Fruit fly (Drosophila melanogaster): ENCODE measurements around the gene CG13699.

DNA sequence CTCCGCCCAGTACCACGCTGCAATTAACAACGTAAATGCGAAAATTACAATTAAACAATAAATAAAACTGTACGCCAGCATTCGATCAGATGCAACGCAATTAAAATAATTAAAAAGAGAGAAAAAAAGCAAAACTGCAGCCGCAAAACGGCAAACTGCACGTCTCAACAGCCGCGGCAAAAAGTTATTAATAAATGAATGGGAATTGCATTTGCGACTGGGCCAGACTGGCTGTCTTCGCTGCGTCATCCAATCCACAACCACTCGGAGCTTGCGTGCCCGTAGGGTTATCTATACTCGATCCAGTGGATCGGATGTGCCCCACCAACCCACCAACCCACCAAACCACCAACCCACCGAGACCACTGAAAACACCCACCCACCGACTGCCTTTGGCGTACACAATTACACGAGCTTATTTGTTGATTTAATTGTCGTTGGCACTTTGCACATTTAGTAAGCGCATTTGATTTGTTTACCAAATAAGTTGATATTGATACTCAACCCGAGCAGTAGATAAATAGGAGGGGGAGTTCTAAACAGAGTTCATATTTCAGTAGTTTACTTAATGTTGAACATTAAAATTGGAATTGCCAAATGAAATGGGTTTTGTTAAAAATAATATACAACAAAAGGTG, 17.4 kb upstream of the CG13699 start:
- TF ChIP-seq pad (GFP tag; optimal IDR thresholded peaks at IDR 0.05) (peak; percentile 2), CG1620 (GFP tag; optimal IDR thresholded peaks at IDR 0.05) (peak; percentile 4), cic (GFP tag; optimal IDR thresholded peaks at IDR 0.05) (peak; percentile 80), toe (GFP tag; optimal IDR thresholded peaks at IDR 0.05) (no peak), kay (GFP tag; ENCODE audit: borderline replicate concordance) (peak; percentile 54), CG7045 (GFP tag; optimal IDR thresholded peaks at IDR 0.05) (peak; percentile 28), CG5204 (GFP tag; optimal IDR thresholded peaks at IDR 0.05) (no peak), cnc (optimal IDR thresholded peaks at IDR 0.05) (no peak), Mnt (GFP tag; optimal IDR thresholded peaks at IDR 0.05) (no peak), Crg-1 (GFP tag; optimal IDR thresholded peaks at IDR 0.05) (peak; percentile 45)
